Worm (Caenorhabditis elegans): ENCODE results near the gene spig-6.

- TF ChIP-seq dao-5 (tag; optimal IDR thresholded peaks at IDR 0.05) (no peak), W03F9.2 (tag; optimal IDR thresholded peaks at IDR 0.05) (no peak)
Measured at ce11 chrV:16455065-16455464, 26.3 kb upstream of the spig-6 start, which contains the start of gene str-14.
